Fruit fly (Drosophila melanogaster): Measurements from ENCODE around the gene CG32579.

DNA sequence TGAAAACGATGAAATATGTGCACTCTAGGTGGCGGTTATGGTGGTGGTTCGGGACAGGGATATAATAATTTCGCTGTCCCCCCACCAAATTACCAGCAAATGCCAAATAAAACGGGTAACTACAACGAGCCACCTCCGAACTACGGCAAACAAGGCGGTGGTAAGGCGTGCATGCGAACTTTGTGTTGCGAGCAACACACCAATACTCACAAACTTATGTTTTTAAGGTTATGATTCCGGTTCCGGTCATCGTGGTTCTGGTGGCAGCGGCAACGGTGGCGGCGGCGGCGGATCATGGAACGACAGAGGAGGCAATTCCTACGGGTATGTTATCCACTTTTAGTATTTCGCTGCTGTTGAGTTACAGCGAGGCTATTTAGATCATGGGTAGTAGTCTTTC, 34.1 kb upstream of the CG32579 start:
- no peak for TF ChIP-seq CG8478 (optimal IDR thresholded peaks at IDR 0.05)
- no peak for TF ChIP-seq CTCF (optimal IDR thresholded peaks at IDR 0.05)

Data from S2 (cell line).